Worm (Caenorhabditis elegans) whole organism, L2 larva: ENCODE data around the gene acs-17.

ENCODE experiments used
- ceh-16 ChIP-seq: fragments of 150-350 bp; optimal IDR thresholded peaks from 2 replicates; lab custom pipeline; 2014; ENCODE audit warnings: missing biosample characterization, missing genetic modification characterization
- crh-2 ChIP-seq: sonication (generic microtip); optimal IDR thresholded peaks from 2 replicates; lab custom pipeline; 2017; ENCODE audit warnings: missing biosample characterization, missing genetic modification characterization
- elt-3 ChIP-seq: sonication (generic microtip); optimal IDR thresholded peaks from 2 replicates; lab custom pipeline; 2017; ENCODE audit warnings: missing biosample characterization, missing genetic modification characterization
- lin-13 ChIP-seq: fragments of 150-350 bp; optimal IDR thresholded peaks from 2 replicates; lab custom pipeline; 2014; ENCODE audit warnings: missing biosample characterization, missing genetic modification reagents, missing genetic modification characterization
- nhr-25 ChIP-seq: fragments of 150-350 bp; sonication (generic microtip); optimal IDR thresholded peaks from 3 replicates; lab custom pipeline; 2014; ENCODE audit warnings: missing biosample characterization, missing genetic modification characterization

ce11 chrX:5972212-5972611 is 27.9 kb upstream of the acs-17 start:
- TF ChIP-seq ceh-16 (tag; lab: Kevin White, UChicago) = no peak
- TF ChIP-seq nhr-25 = no peak
- no peak for TF ChIP-seq crh-2 (tag; lab: Kevin White, UChicago)
- no peak for TF ChIP-seq lin-13 (GFP tag; lab: Kevin White, UChicago)
- no peak for TF ChIP-seq elt-3 (tag; lab: Kevin White, UChicago)
